Worm (Caenorhabditis elegans) whole organism, L3 larva: ENCODE data around the gene yju-2.

Experiments used
- ZK546.5 ChIP-seq: sonication (generic microtip); optimal IDR thresholded peaks from 2 replicates; lab custom pipeline; 2017; ENCODE audit warnings: missing biosample characterization, missing genetic modification characterization
- aly-2 ChIP-seq: fragments of 150-350 bp; optimal IDR thresholded peaks from 2 replicates; lab custom pipeline; 2014; ENCODE audit warnings: missing biosample characterization, missing genetic modification characterization
- ama-1 ChIP-seq: fragments of 150-350 bp; optimal IDR thresholded peaks from 2 replicates; lab custom pipeline; 2018
- ceh-16 ChIP-seq: sonication (generic microtip); optimal IDR thresholded peaks from 2 replicates; lab custom pipeline; 2017; ENCODE audit warnings: missing biosample characterization, missing genetic modification characterization
- ceh-28 ChIP-seq: fragments of 150-350 bp; optimal IDR thresholded peaks from 2 replicates; lab custom pipeline; 2014; ENCODE audit warnings: missing biosample characterization, missing genetic modification reagents, missing genetic modification characterization
- ceh-82 ChIP-seq: fragments of 150-350 bp; optimal IDR thresholded peaks from 2 replicates; lab custom pipeline; 2014; ENCODE audit warnings: missing biosample characterization, missing genetic modification characterization
- ceh-9 ChIP-seq: sonication (generic microtip); optimal IDR thresholded peaks from 2 replicates; lab custom pipeline; 2018; ENCODE audit warnings: missing biosample characterization, missing genetic modification characterization
- daf-12 ChIP-seq: fragments of 150-350 bp; optimal IDR thresholded peaks from 2 replicates; lab custom pipeline; 2014; ENCODE audit warnings: missing biosample characterization, missing genetic modification reagents, missing genetic modification characterization
- egl-27 ChIP-seq: sonication (generic microtip); optimal IDR thresholded peaks from 4 replicates; lab custom pipeline; 2017; ENCODE audit warnings: missing biosample characterization, missing genetic modification reagents, missing genetic modification characterization
- elt-1 ChIP-seq: fragments of 150-350 bp; optimal IDR thresholded peaks from 2 replicates; lab custom pipeline; 2014; ENCODE audit warnings: missing biosample characterization, missing genetic modification characterization
- elt-2 ChIP-seq: sonication (generic microtip); optimal IDR thresholded peaks from 2 replicates; lab custom pipeline; 2016; ENCODE audit warnings: missing genetic modification reagents, mild to moderate bottlenecking, missing genetic modification characterization, missing compliant biosample characterization
- elt-3 ChIP-seq, 3 experiments: fragments of 150-350 bp in 1 of 3; sonication (generic microtip) in 2 of 3; optimal IDR thresholded peaks; 2 replicates in 2 of 3; 4 replicates in 1 of 3; lab custom pipeline; 2014 to 2017; ENCODE audit warnings: missing biosample characterization in 3 of 3, missing genetic modification characterization in 3 of 3
- eor-1 ChIP-seq, 2 experiments: fragments of 150-350 bp; optimal IDR thresholded peaks; 2 replicates each; lab custom pipeline; 2014 to 2018; ENCODE audit warnings: missing biosample characterization in 2 of 2, missing genetic modification characterization in 2 of 2
- fkh-10 ChIP-seq: sonication (generic microtip); optimal IDR thresholded peaks from 2 replicates; lab custom pipeline; 2017; ENCODE audit warnings: missing biosample characterization, missing genetic modification reagents, missing genetic modification characterization
- fkh-2 ChIP-seq: fragments of 150-350 bp; optimal IDR thresholded peaks from 2 replicates; lab custom pipeline; 2014; ENCODE audit warnings: missing biosample characterization, missing genetic modification reagents, missing genetic modification characterization
- fos-1 ChIP-seq: fragments of 150-350 bp; optimal IDR thresholded peaks from 2 replicates; lab custom pipeline; 2014; ENCODE audit warnings: missing biosample characterization, missing genetic modification characterization
- hmg-11 ChIP-seq: sonication (generic microtip); optimal IDR thresholded peaks from 2 replicates; lab custom pipeline; 2016; ENCODE audit warnings: missing genetic modification characterization, missing compliant biosample characterization
- jun-1 ChIP-seq: fragments of 150-350 bp; optimal IDR thresholded peaks from 2 replicates; lab custom pipeline; 2014; ENCODE audit warnings: missing biosample characterization, missing genetic modification reagents, missing genetic modification characterization
- lin-15B ChIP-seq: fragments of 150-350 bp; optimal IDR thresholded peaks from 2 replicates; lab custom pipeline; 2014; ENCODE audit warnings: missing biosample characterization, missing genetic modification characterization
- lin-39 ChIP-seq: fragments of 150-350 bp; optimal IDR thresholded peaks from 2 replicates; lab custom pipeline; 2018; ENCODE audit warnings: missing biosample characterization, missing genetic modification reagents, missing genetic modification characterization
- lsy-12 ChIP-seq: sonication (generic microtip); optimal IDR thresholded peaks from 2 replicates; lab custom pipeline; 2016; ENCODE audit warnings: mild to moderate bottlenecking, missing genetic modification characterization, missing compliant biosample characterization
- mml-1 ChIP-seq: fragments of 150-350 bp; sonication (generic microtip); optimal IDR thresholded peaks from 3 replicates; lab custom pipeline; 2014; ENCODE audit warnings: missing biosample characterization, missing genetic modification characterization
- nfya-1 ChIP-seq: sonication (generic microtip); optimal IDR thresholded peaks from 2 replicates; lab custom pipeline; 2017; ENCODE audit warnings: missing genetic modification characterization, mild to moderate bottlenecking, missing compliant biosample characterization, antibody characterized with exemption, moderate library complexity; ENCODE audit not compliant: insufficient read depth
- nhr-12 ChIP-seq: fragments of 150-350 bp; optimal IDR thresholded peaks from 2 replicates; lab custom pipeline; 2014; ENCODE audit warnings: missing biosample characterization, missing genetic modification characterization
- nhr-23 ChIP-seq: fragments of 150-350 bp; optimal IDR thresholded peaks from 2 replicates; lab custom pipeline; 2014; ENCODE audit warnings: missing biosample characterization, missing genetic modification reagents, missing genetic modification characterization
- nhr-28 ChIP-seq: fragments of 150-350 bp; optimal IDR thresholded peaks from 2 replicates; lab custom pipeline; 2014; ENCODE audit warnings: missing biosample characterization, missing genetic modification characterization
- nhr-43 ChIP-seq: sonication (generic microtip); optimal IDR thresholded peaks from 2 replicates; lab custom pipeline; 2016; ENCODE audit warnings: mild to moderate bottlenecking, missing genetic modification characterization, missing compliant biosample characterization; ENCODE audit not compliant: poor library complexity, severe bottlenecking
- nhr-67 ChIP-seq: fragments of 150-350 bp; optimal IDR thresholded peaks from 2 replicates; lab custom pipeline; 2014; ENCODE audit warnings: missing biosample characterization, missing genetic modification characterization
- nhr-77 ChIP-seq: fragments of 150-350 bp; optimal IDR thresholded peaks from 2 replicates; lab custom pipeline; 2014; ENCODE audit warnings: missing biosample characterization, missing genetic modification characterization
- pha-4 ChIP-seq: fragments of 150-350 bp; optimal IDR thresholded peaks from 2 replicates; lab custom pipeline; 2014; ENCODE audit warnings: missing biosample characterization, missing genetic modification reagents, missing genetic modification characterization
- sea-2 ChIP-seq: fragments of 150-350 bp; sonication (generic microtip); optimal IDR thresholded peaks from 4 replicates; lab custom pipeline; 2014; ENCODE audit warnings: missing biosample characterization, missing genetic modification reagents, missing genetic modification characterization
- skn-1 ChIP-seq: fragments of 150-350 bp; optimal IDR thresholded peaks from 2 replicates; lab custom pipeline; 2014; ENCODE audit warnings: missing biosample characterization, missing genetic modification characterization
- tbx-2 ChIP-seq: sonication (generic microtip); optimal IDR thresholded peaks from 2 replicates; lab custom pipeline; 2016; ENCODE audit warnings: mild to moderate bottlenecking, missing genetic modification characterization, missing compliant biosample characterization
- unc-39 ChIP-seq: sonication (generic microtip); optimal IDR thresholded peaks from 4 replicates; lab custom pipeline; 2017; ENCODE audit warnings: missing biosample characterization, missing genetic modification characterization
- unc-62 ChIP-seq: fragments of 150-350 bp; sonication (generic microtip); optimal IDR thresholded peaks from 4 replicates; lab custom pipeline; 2014; ENCODE audit warnings: missing biosample characterization, missing genetic modification reagents, missing genetic modification characterization
- zag-1 ChIP-seq: fragments of 150-350 bp; optimal IDR thresholded peaks from 2 replicates; lab custom pipeline; 2014; ENCODE audit warnings: missing biosample characterization, missing genetic modification characterization
- ztf-4 ChIP-seq: fragments of 150-350 bp; optimal IDR thresholded peaks from 2 replicates; lab custom pipeline; 2014; ENCODE audit warnings: missing biosample characterization, missing genetic modification characterization

Gene yju-2

DNA sequence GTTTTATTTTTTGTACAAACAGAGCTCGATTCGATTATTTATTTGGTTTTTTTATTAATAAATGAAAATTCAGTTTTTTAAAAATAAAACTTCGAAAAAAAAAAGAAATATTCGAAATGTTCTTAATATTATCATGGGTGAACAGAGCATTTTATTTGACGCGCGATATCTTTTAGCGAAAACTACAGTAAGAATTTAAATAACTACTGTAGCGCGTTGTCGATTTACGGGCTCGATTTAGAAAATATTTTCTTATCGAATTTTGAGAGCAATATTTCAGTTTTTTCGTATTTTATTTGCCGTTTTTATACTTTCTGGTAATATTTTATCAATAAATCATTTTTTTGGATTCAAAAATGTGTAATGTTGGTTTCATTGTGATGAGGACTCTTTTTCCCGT is 37.0 kb downstream of the yju-2 start:
- TF ChIP-seq fkh-10 (GFP tag; lab: Kevin White, UChicago) (no peak), fkh-2 (tag; lab: Kevin White, UChicago) (no peak), hmg-11 (tag; lab: Kevin White, UChicago) (no peak), nhr-77 (tag; lab: Kevin White, UChicago) (no peak), ceh-16 (no peak), nhr-23 (tag; lab: Kevin White, UChicago) (no peak), nhr-43 (tag; lab: Kevin White, UChicago) (no peak), ZK546.5 (tag; lab: Kevin White, UChicago) (no peak)

- no peak for TF ChIP-seq nhr-77 (tag; lab: Kevin White, UChicago)
- TF ChIP-seq ztf-4 (tag; lab: Kevin White, UChicago): no peak
- no peak for TF ChIP-seq aly-2 (tag; lab: Kevin White, UChicago)
- TF ChIP-seq lsy-12 (tag; lab: Kevin White, UChicago): no peak
- no peak for TF ChIP-seq hmg-11 (tag; lab: Kevin White, UChicago)
- TF ChIP-seq egl-27 (tag; lab: Kevin White, UChicago): no peak
- no peak for TF ChIP-seq ama-1 (lab: Kevin White, UChicago)
- TF ChIP-seq ceh-82: no peak
- no peak for TF ChIP-seq jun-1 (tag; lab: Kevin White, UChicago)
- TF ChIP-seq fkh-10 (GFP tag; lab: Kevin White, UChicago): no peak
- no peak for TF ChIP-seq ceh-9 (tag; lab: Kevin White, UChicago)
- TF ChIP-seq lin-15B: no peak
- TF ChIP-seq tbx-2 (tag; lab: Kevin White, UChicago): no peak
These were observed 38.9 kb downstream of the yju-2 start, which contains the start of gene der-2 for ce11 chrIII:7223029-7223428. Gene der-2 (minus strand): TSS chrIII:7223129.

DNA sequence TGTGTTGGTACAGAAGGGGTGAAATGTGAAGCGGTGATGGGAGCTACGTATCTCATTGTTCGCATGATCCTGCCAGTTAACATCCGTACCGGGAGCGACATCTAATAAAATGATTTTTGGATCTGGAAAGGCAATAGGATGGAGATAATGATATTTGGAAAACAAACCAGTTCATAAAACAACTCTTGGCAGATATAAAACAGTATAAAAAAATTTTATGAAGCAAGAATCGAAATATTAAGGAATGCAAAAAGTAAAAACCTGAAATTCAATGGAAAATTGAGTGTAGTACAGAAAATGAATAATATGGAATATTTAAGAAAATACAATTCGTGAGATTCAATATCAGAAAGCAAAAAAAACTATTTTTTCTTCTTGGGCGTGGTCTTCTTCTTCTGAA is 42.5 kb downstream of the yju-2 start, which contains the start of gene hsp-75:
TSS of gene hsp-75 (minus strand) at position 101 of the 400 bp plus-strand sequence.
- TF ChIP-seq nhr-67 (tag; lab: Kevin White, UChicago): no peak
- TF ChIP-seq daf-12 (tag; lab: Kevin White, UChicago): no peak
- TF ChIP-seq egl-27 (tag; lab: Kevin White, UChicago): no peak

DNA sequence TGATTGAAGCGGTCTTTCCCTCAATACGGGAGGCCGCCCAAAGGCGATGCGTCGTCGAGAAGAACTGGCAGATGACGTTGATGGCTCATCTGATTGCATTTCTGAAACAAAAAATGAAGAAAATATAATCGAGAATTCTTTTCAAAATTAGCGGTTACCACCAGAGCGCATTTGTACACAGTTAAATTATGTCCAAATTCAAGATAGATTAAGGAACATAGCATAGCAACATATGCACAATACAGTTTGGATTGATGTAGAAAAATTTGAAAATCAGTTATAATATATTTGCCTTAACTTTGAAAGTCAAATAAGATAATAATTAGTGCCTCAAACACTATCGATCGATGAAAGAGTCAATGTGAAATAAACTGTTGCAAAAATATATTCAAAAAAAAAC is 45.6 kb downstream of the yju-2 start, which contains the start of gene R151.8:
TSS of gene R151.8 (minus strand) at position 101 of the 400 bp plus-strand sequence.
- no peak for TF ChIP-seq nhr-28 (tag; lab: Kevin White, UChicago)
- no peak for TF ChIP-seq lin-39 (tag; lab: Kevin White, UChicago)
- TF ChIP-seq fos-1 (tag; lab: Kevin White, UChicago): no peak
- TF ChIP-seq mml-1 (tag; lab: Kevin White, UChicago): no peak
- no peak for TF ChIP-seq zag-1 (tag; lab: Kevin White, UChicago)
- TF ChIP-seq eor-1 (tag; optimal IDR thresholded peaks at IDR 0.05; lab: Kevin White, UChicago): no peak
- no peak for TF ChIP-seq ceh-82
- TF ChIP-seq nhr-12 (tag; lab: Kevin White, UChicago): no peak
- TF ChIP-seq sea-2 (GFP tag; lab: Kevin White, UChicago): no peak
- no peak for TF ChIP-seq unc-62 (GFP tag; lab: Kevin White, UChicago)
- TF ChIP-seq elt-3 (tag; optimal IDR thresholded peaks at IDR 0.05; lab: Kevin White, UChicago): no peak
- TF ChIP-seq fkh-2 (tag; lab: Kevin White, UChicago): no peak
- no peak for TF ChIP-seq nhr-67 (tag; lab: Kevin White, UChicago)
- TF ChIP-seq pha-4 (tag; lab: Kevin White, UChicago): no peak
- no peak for TF ChIP-seq ama-1 (lab: Kevin White, UChicago)

DNA sequence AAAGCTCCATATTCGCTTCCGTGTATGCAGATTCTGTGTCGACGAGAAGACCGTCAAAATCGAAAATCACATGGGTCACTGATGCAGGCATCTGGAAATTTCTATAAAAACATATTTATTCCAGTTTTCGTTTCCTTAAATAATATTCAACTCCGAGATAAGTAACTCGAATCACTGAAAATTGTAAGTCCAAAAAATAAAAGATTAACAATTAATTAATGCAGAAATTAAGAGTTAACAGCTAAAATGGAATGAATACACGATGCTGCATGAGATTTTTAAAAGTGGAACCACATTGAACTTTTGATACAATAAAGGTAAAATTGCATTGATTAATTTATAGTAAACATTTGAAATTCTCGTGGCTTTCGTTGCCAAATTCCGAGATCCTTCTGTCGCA is 46.7 kb downstream of the yju-2 start, which contains the start of gene R151.10:
TSS of gene R151.10 (minus strand) at position 101 of the 400 bp plus-strand sequence.
- no peak for TF ChIP-seq egl-27 (tag; lab: Kevin White, UChicago)
- TF ChIP-seq, all 47 proteins: peak for 0

ce11 chrIII:7232782-7233181 is 48.6 kb downstream of the yju-2 start, which contains the start of gene adr-2:
Gene adr-2 (minus strand): TSS chrIII:7232882.
- TF ChIP-seq ceh-28 (no peak), nhr-67 (tag; lab: Kevin White, UChicago) (no peak), tbx-2 (tag; lab: Kevin White, UChicago) (no peak), nfya-1 (tag; lab: Kevin White, UChicago) (no peak), unc-39 (tag; lab: Kevin White, UChicago) (no peak), daf-12 (tag; lab: Kevin White, UChicago) (no peak), ZK546.5 (tag; lab: Kevin White, UChicago) (no peak), hmg-11 (tag; lab: Kevin White, UChicago) (no peak), ceh-82 (no peak), elt-2 (tag; lab: Kevin White, UChicago) (no peak), aly-2 (tag; lab: Kevin White, UChicago) (no peak), egl-27 (tag; lab: Kevin White, UChicago) (no peak), elt-1 (tag; lab: Kevin White, UChicago) (no peak), nhr-12 (tag; lab: Kevin White, UChicago) (no peak), skn-1 (tag; lab: Kevin White, UChicago) (no peak)
